Worm (Caenorhabditis elegans) whole organism, early embryonic: ENCODE measurements around the gene C50E3.5.

Source experiments
- B0310.2 ChIP-seq: sonication (generic microtip); optimal IDR thresholded peaks from 2 replicates; lab custom pipeline; 2016; ENCODE audit warnings: mild to moderate bottlenecking, missing genetic modification characterization, missing compliant biosample characterization
- ceh-36 ChIP-seq: sonication (generic microtip); optimal IDR thresholded peaks from 2 replicates; lab custom pipeline; 2016; ENCODE audit warnings: missing genetic modification characterization, inconsistent platforms, missing compliant biosample characterization
- pes-1 ChIP-seq: fragments of 200-800 bp; sonication (Bioruptor generic); IDR thresholded peaks from 2 replicates; pipeline ENCODE4 v1.3.6; 2022; ENCODE audit warnings: missing genetic modification reagents, missing genetic modification characterization, missing compliant biosample characterization

ce11 chrV:7562947-7563346, 24.8 kb upstream of the C50E3.5 start, which contains the start of gene F19F10.1:
- TF ChIP-seq pes-1 (GFP tag; lab: Robert Waterston, UW) = no peak
- TF ChIP-seq ceh-36 (tag; lab: Kevin White, UChicago) = no peak
- no peak for TF ChIP-seq B0310.2 (tag; lab: Kevin White, UChicago)
